Worm (Caenorhabditis elegans) whole organism, young adult: ENCODE results near the gene T13F2.2.

Source experiments
- B0035.1 ChIP-seq: sonication (generic microtip); optimal IDR thresholded peaks from 2 replicates; lab custom pipeline; 2016; ENCODE audit warnings: missing genetic modification characterization, mild to moderate bottlenecking, missing compliant biosample characterization, missing genotype, missing genetic modification reagents
- B0261.1 ChIP-seq: sonication (generic microtip); optimal IDR thresholded peaks from 2 replicates; lab custom pipeline; 2016; ENCODE audit warnings: mild to moderate bottlenecking, missing genetic modification characterization, moderate library complexity, missing compliant biosample characterization
- B0336.3 ChIP-seq: fragments of 200-800 bp; sonication (Bioruptor generic); IDR thresholded peaks from 2 replicates; pipeline ENCODE4 v1.3.6; 2022; ENCODE audit warnings: missing genetic modification characterization, missing compliant biosample characterization
- F22D6.2 ChIP-seq: sonication (generic microtip); optimal IDR thresholded peaks from 2 replicates; lab custom pipeline; 2016; ENCODE audit warnings: mild to moderate bottlenecking, missing genetic modification characterization, missing compliant biosample characterization
- F33H1.4 ChIP-seq: fragments of 200-800 bp; sonication (Bioruptor generic); IDR thresholded peaks from 2 replicates; pipeline ENCODE4 v1.3.6; 2022; ENCODE audit warnings: missing genetic modification reagents, missing genetic modification characterization, missing compliant biosample characterization
- F37B4.10 ChIP-seq: fragments of 200-800 bp; sonication (Bioruptor generic); IDR thresholded peaks from 2 replicates; pipeline ENCODE4 v1.3.6; 2022; ENCODE audit warnings: missing genetic modification characterization, missing compliant biosample characterization
- K11D2.4 ChIP-seq: fragments of 200-800 bp; sonication (Bioruptor generic); IDR thresholded peaks from 2 replicates; pipeline ENCODE4 v1.3.6; 2022; ENCODE audit warnings: missing genetic modification reagents, missing genetic modification characterization, missing compliant biosample characterization
- T07F8.4 ChIP-seq: sonication (generic microtip); optimal IDR thresholded peaks from 2 replicates; lab custom pipeline; 2016; ENCODE audit warnings: mild to moderate bottlenecking, missing genetic modification characterization, moderate library complexity, missing compliant biosample characterization
- T26A5.8 ChIP-seq: sonication (generic microtip); optimal IDR thresholded peaks from 2 replicates; lab custom pipeline; 2016; ENCODE audit warnings: missing genetic modification characterization, missing compliant biosample characterization
- Y56A3A.18 ChIP-seq: fragments of 200-800 bp; sonication (Bioruptor generic); IDR thresholded peaks from 2 replicates; pipeline ENCODE4 v1.3.6; 2022; ENCODE audit warnings: missing genetic modification reagents, missing genetic modification characterization, missing compliant biosample characterization
- Y79H2A.3 ChIP-seq: fragments of 200-800 bp; sonication (Bioruptor generic); conservative IDR thresholded peaks from 2 replicates; pipeline ENCODE4 v1.3.6; 2022; ENCODE audit warnings: missing genetic modification reagents, missing genetic modification characterization, missing compliant biosample characterization
- Y95B8A.8 ChIP-seq: fragments of 200-800 bp; sonication (Bioruptor generic); IDR thresholded peaks from 2 replicates; pipeline ENCODE4 v1.3.6; 2022; ENCODE audit warnings: missing genetic modification reagents, missing genetic modification characterization, missing compliant biosample characterization
- akir-1 ChIP-seq: fragments of 200-800 bp; sonication (Bioruptor generic); optimal IDR thresholded peaks from 2 replicates; lab custom pipeline; 2018; ENCODE audit warnings: mild to moderate bottlenecking, missing genetic modification characterization, moderate library complexity, missing compliant biosample characterization
- ama-1 ChIP-seq, 3 experiments: fragments of 150-350 bp in 1 of 3; sonication (generic microtip) in 2 of 3; optimal IDR thresholded peaks; 2 replicates each; lab custom pipeline; 2014 to 2018; ENCODE audit warnings: missing biosample characterization in 2 of 3, missing genetic modification characterization in 2 of 3, missing genetic modification reagents in 2 of 3
- aptf-2 ChIP-seq: fragments of 200-800 bp; sonication (Bioruptor generic); conservative IDR thresholded peaks from 2 replicates; pipeline ENCODE4 v1.3.6; 2022; ENCODE audit warnings: missing genetic modification reagents, missing genetic modification characterization, missing compliant biosample characterization
- attf-3 ChIP-seq: fragments of 200-800 bp; sonication (Bioruptor generic); conservative IDR thresholded peaks from 2 replicates; pipeline ENCODE4 v1.3.6; 2022; ENCODE audit warnings: missing genetic modification reagents, missing genetic modification characterization, missing compliant biosample characterization
- attf-6 ChIP-seq: fragments of 200-800 bp; sonication (Bioruptor generic); IDR thresholded peaks from 2 replicates; pipeline ENCODE4 v1.3.6; 2022; ENCODE audit warnings: missing genetic modification reagents, missing genetic modification characterization, missing compliant biosample characterization
- cebp-2 ChIP-seq: fragments of 200-800 bp; sonication (Bioruptor generic); IDR thresholded peaks from 2 replicates; pipeline ENCODE4 v1.3.6; 2022; ENCODE audit warnings: missing genetic modification characterization, missing compliant biosample characterization
- ceh-100 ChIP-seq: fragments of 200-800 bp; sonication (Bioruptor generic); IDR thresholded peaks from 2 replicates; pipeline ENCODE4 v1.3.6; 2022; ENCODE audit warnings: missing genetic modification reagents, missing genetic modification characterization, missing compliant biosample characterization
- chd-7 ChIP-seq: sonication (generic microtip); optimal IDR thresholded peaks from 2 replicates; lab custom pipeline; 2016; ENCODE audit warnings: mild to moderate bottlenecking, missing genetic modification characterization, moderate library complexity, missing compliant biosample characterization
- dox-1 ChIP-seq: fragments of 200-800 bp; sonication (Bioruptor generic); IDR thresholded peaks from 2 replicates; pipeline ENCODE4 v1.3.6; 2022; ENCODE audit warnings: missing genetic modification reagents, missing genetic modification characterization, missing compliant biosample characterization
- dpff-1 ChIP-seq: sonication (generic microtip); optimal IDR thresholded peaks from 2 replicates; lab custom pipeline; 2017; ENCODE audit warnings: mild to moderate bottlenecking, missing genetic modification characterization, missing compliant biosample characterization
- hlh-26 ChIP-seq: fragments of 200-800 bp; sonication (Bioruptor generic); conservative IDR thresholded peaks from 2 replicates; pipeline ENCODE4 v1.3.6; 2022; ENCODE audit warnings: missing genetic modification reagents, missing genetic modification characterization, missing compliant biosample characterization
- let-607 ChIP-seq, 2 experiments: fragments of 200-800 bp in 1 of 2; sonication (Bioruptor generic) in 1 of 2; sonication (generic microtip) in 1 of 2; optimal IDR thresholded peaks; 2 replicates each; lab custom pipeline; 2016 to 2018; ENCODE audit warnings: mild to moderate bottlenecking in 2 of 2, missing compliant biosample characterization in 2 of 2, missing genetic modification characterization in 2 of 2, moderate library complexity in 2 of 2, missing genotype in 1 of 2
- lin-54 ChIP-seq: fragments of 200-800 bp; sonication (Bioruptor generic); optimal IDR thresholded peaks from 2 replicates; lab custom pipeline; 2018; ENCODE audit warnings: mild to moderate bottlenecking, missing genetic modification characterization, missing compliant biosample characterization
- madf-10 ChIP-seq: sonication (generic microtip); optimal IDR thresholded peaks from 2 replicates; lab custom pipeline; 2016; ENCODE audit warnings: mild to moderate bottlenecking, missing genetic modification characterization, missing compliant biosample characterization
- madf-8 ChIP-seq: fragments of 200-800 bp; sonication (Bioruptor generic); conservative IDR thresholded peaks from 2 replicates; pipeline ENCODE4 v1.3.6; 2022; ENCODE audit warnings: missing genetic modification reagents, missing genetic modification characterization, missing compliant biosample characterization
- mxl-1 ChIP-seq: sonication (generic microtip); optimal IDR thresholded peaks from 2 replicates; lab custom pipeline; 2016; ENCODE audit warnings: missing genetic modification characterization, missing compliant biosample characterization
- nfya-1 ChIP-seq: sonication (generic microtip); optimal IDR thresholded peaks from 2 replicates; lab custom pipeline; 2017; ENCODE audit warnings: antibody characterized with exemption, missing compliant biosample characterization, missing genetic modification characterization, borderline replicate concordance; ENCODE audit not compliant: insufficient read depth
- nhr-120 ChIP-seq: fragments of 200-800 bp; sonication (Bioruptor generic); IDR thresholded peaks from 2 replicates; pipeline ENCODE4 v1.3.6; 2022; ENCODE audit warnings: missing genetic modification characterization, missing compliant biosample characterization
- nhr-179 ChIP-seq: sonication (generic microtip); optimal IDR thresholded peaks from 2 replicates; lab custom pipeline; 2016; ENCODE audit warnings: mild to moderate bottlenecking, missing genetic modification characterization, missing compliant biosample characterization
- somi-1 ChIP-seq: fragments of 200-800 bp; sonication (Bioruptor generic); optimal IDR thresholded peaks from 2 replicates; lab custom pipeline; 2018; ENCODE audit warnings: mild to moderate bottlenecking, missing genetic modification characterization, missing compliant biosample characterization
- xnd-1 ChIP-seq: sonication (generic microtip); optimal IDR thresholded peaks from 2 replicates; lab custom pipeline; 2016; ENCODE audit warnings: missing genotype, missing genetic modification reagents, missing genetic modification characterization, missing compliant biosample characterization
- zfh-2 ChIP-seq: fragments of 200-800 bp; sonication (Bioruptor generic); conservative IDR thresholded peaks from 2 replicates; pipeline ENCODE4 v1.3.6; 2022; ENCODE audit warnings: missing genetic modification reagents, missing genetic modification characterization, missing compliant biosample characterization
- ztf-22 ChIP-seq: fragments of 200-800 bp; sonication (Bioruptor generic); optimal IDR thresholded peaks from 2 replicates; lab custom pipeline; 2018; ENCODE audit warnings: mild to moderate bottlenecking, missing genetic modification characterization, moderate library complexity, missing compliant biosample characterization
- ztf-3 ChIP-seq: fragments of 200-800 bp; sonication (Bioruptor generic); optimal IDR thresholded peaks from 2 replicates; lab custom pipeline; 2018; ENCODE audit warnings: mild to moderate bottlenecking, missing genetic modification characterization, missing compliant biosample characterization

The T13F2.2 gene

DNA sequence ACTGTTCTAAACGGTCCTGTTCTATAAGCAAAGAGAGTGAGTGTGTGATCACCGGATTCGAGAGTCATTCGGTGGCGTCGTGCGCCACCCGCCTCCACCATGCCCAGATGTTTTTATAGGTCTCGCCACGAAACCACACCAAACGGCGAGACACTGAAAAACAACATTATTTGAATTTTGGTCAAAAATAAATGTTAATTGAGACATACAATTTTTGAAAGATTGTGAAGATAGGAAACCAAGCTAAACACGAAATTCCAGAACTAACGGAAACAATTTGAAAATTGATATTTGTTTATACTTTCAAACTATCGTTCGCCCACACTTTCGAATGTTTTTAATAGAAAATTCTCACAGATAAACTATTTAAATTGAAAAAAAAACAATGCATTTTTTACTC, 27.3 kb upstream of the T13F2.2 start, which contains the start of gene catp-6:
Gene catp-6 (minus strand): TSS at position 101 of the 400 bp plus-strand sequence.
- no peak for TF ChIP-seq Y95B8A.8
- TF ChIP-seq B0261.1 (tag; lab: Kevin White, UChicago): no peak
- TF ChIP-seq F22D6.2 (tag; lab: Kevin White, UChicago): no peak
- TF ChIP-seq attf-6 (GFP tag; lab: Robert Waterston, UW): no peak
- TF ChIP-seq F33H1.4 (GFP tag; lab: Robert Waterston, UW): no peak
- no peak for TF ChIP-seq B0035.1 (tag; lab: Kevin White, UChicago)
- no peak for TF ChIP-seq nhr-120 (GFP tag; lab: Robert Waterston, UW)
- no peak for TF ChIP-seq cebp-2 (GFP tag; lab: Robert Waterston, UW)
- no peak for TF ChIP-seq dpff-1
- no peak for TF ChIP-seq xnd-1 (tag; lab: Kevin White, UChicago)
- TF ChIP-seq akir-1: no peak
- no peak for TF ChIP-seq nhr-179 (tag; lab: Kevin White, UChicago)
- TF ChIP-seq dox-1: no peak
- no peak for TF ChIP-seq K11D2.4 (GFP tag; lab: Robert Waterston, UW)
- TF ChIP-seq ceh-100 (GFP tag; lab: Robert Waterston, UW): no peak
- no peak for TF ChIP-seq lin-54 (GFP tag; lab: Kevin White, UChicago)
- TF ChIP-seq mxl-1: no peak
- TF ChIP-seq let-607 (tag; optimal IDR thresholded peaks at IDR 0.05; lab: Kevin White, UChicago): no peak
- TF ChIP-seq ztf-22 (GFP tag; lab: Kevin White, UChicago): no peak

DNA sequence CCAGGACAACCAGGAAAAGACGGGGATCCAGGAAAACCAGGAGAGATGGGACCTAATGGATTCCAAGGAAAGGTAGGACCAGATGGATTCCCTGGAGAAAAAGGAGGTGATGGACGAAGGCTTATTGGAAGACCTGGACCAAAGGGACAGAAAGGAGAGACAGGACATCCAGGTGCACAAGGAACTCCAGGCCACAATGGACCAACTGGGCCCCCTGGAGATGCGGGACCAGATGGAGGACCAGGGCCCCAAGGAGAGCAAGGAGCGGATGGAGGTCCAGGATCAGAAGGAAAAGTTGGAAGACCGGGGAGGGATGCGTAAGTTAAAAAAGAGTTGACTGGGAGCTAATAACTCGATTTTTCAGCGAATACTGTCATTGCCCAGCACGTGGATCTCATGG, 25.4 kb upstream of the T13F2.2 start:
- peak; percentile 65 for TF ChIP-seq zfh-2 (GFP tag; lab: Robert Waterston, UW)
- no peak for TF ChIP-seq dox-1
- no peak for TF ChIP-seq mxl-1
- TF ChIP-seq B0336.3 (GFP tag; lab: Robert Waterston, UW): no peak
- TF ChIP-seq F37B4.10 (GFP tag; lab: Robert Waterston, UW): 0 out of 2 replicates have a peak, but pooled peaks have one; percentile 51
- TF ChIP-seq T07F8.4 (tag; lab: Kevin White, UChicago): no peak
- 0 out of 2 replicates have a peak, but pooled peaks have one; percentile 16 for TF ChIP-seq madf-8

DNA sequence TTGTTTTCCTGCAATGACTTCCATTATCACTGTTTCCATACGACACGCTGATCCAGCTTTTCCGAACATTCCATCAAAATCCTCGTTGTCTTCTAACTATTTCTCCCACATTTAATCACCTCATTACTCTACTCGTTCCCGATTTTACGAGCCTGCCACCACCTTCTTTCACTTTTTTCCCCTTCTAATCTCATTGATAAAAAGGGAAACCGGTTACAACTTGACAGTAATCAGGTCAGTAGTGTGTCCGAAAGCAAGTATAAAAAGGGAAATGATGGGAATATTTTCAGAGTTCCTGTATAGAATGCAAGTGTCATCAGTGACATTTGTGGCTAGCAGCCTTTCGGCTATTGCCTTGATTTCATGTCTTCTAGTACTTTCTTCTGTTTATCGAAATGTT, 24.5 kb upstream of the T13F2.2 start, which contains the start of gene col-123:
Gene col-123 (plus strand): TSS at position 301 of the 400 bp plus-strand sequence.
- TF ChIP-seq chd-7 (tag; lab: Kevin White, UChicago) (no peak), B0261.1 (tag; lab: Kevin White, UChicago) (no peak)

DNA sequence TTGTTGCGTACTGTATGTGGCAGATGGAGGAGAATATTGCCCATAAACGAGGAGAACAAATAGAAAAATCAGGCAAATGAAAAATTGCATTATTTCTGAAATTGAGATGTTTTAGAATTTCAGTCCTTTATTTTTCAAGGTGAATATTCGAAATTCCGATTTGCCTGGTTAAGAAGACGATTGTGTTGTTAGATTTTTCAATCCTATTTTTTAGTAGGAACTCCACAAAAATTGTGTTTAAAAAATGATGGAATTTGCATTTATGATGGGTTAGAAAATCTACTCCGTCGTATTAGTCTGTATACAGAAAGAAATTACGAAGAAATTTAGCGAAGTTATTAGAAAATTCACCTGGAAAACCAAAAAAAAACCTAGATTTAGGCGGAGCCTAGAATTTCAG, 18.3 kb upstream of the T13F2.2 start, which contains the start of gene egl-20:
Gene egl-20 (minus strand): TSS at position 101 of the 400 bp plus-strand sequence.
- no peak for TF ChIP-seq T26A5.8 (tag; lab: Kevin White, UChicago)

DNA sequence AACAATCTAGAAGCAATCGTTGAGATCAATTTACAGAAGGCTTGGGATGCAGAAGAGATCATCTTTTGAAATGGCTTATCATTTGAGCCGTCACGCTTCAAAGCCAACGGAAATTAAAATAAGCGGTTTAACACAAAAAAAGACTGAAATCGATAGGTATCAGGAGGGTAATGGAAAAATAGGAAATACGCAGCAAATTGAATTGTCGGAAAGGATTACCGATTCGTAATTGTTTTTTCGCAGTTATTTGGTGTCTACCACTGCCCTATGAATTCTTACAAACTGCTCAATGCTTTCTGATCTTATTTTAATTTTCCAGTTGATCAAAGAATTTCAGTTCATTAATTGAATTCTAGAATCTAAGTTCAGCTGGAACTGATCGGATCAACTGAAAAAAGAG, 14.3 kb upstream of the T13F2.2 start:
- TF ChIP-seq somi-1 (GFP tag; lab: Kevin White, UChicago): no peak
- no peak for TF ChIP-seq let-607 (tag; optimal IDR thresholded peaks at IDR 0.05; lab: Kevin White, UChicago)
- TF ChIP-seq ztf-3 (GFP tag; lab: Kevin White, UChicago): no peak
- TF ChIP-seq Y95B8A.8: no peak
- no peak for TF ChIP-seq Y79H2A.3
- TF ChIP-seq nfya-1 (tag; lab: Kevin White, UChicago): no peak
- no peak for TF ChIP-seq madf-10 (tag; lab: Kevin White, UChicago)
- no peak for TF ChIP-seq Y56A3A.18
- no peak for TF ChIP-seq ama-1 (optimal IDR thresholded peaks at IDR 0.05; lab: Kevin White, UChicago)
- no peak for TF ChIP-seq ama-1 (GFP tag; optimal IDR thresholded peaks at IDR 0.05; lab: Kevin White, UChicago)
- no peak for TF ChIP-seq attf-3
- no peak for TF ChIP-seq hlh-26
- TF ChIP-seq aptf-2: no peak
